Fruit fly (Drosophila melanogaster): ENCODE data around the gene CG15209.

Gene CG15209

dm6 chrX:10804042-10804441 is 38.0 kb upstream of the CG15209 start (continued):
- TF ChIP-seq CG6854 (GFP tag; optimal IDR thresholded peaks at IDR 0.05) = no peak
- TF ChIP-seq Eip78C (GFP tag) = peak; percentile 51
- peak; percentile 14 for TF ChIP-seq topi (GFP tag; optimal IDR thresholded peaks at IDR 0.05)
- peak; percentile 49; the same call in 1 of the 3 replicates for TF ChIP-seq eg (GFP tag; IDR thresholded peaks at IDR 0.05)
- TF ChIP-seq dsx (GFP tag; optimal IDR thresholded peaks at IDR 0.05; ENCODE audit: poor library complexity, severe bottlenecking) = no peak
- TF ChIP-seq Hr38 (GFP tag; optimal IDR thresholded peaks at IDR 0.05) = no peak
- TF ChIP-seq CG3919 (GFP tag; optimal IDR thresholded peaks at IDR 0.05) = no peak
- no peak for TF ChIP-seq CG6792 (GFP tag; optimal IDR thresholded peaks at IDR 0.05)
- TF ChIP-seq CG11902 (GFP tag; optimal IDR thresholded peaks at IDR 0.05) = no peak
- TF ChIP-seq lz (GFP tag; optimal IDR thresholded peaks at IDR 0.05) = peak; percentile 2
- TF ChIP-seq CG10631 (GFP tag; optimal IDR thresholded peaks at IDR 0.05) = no peak
- peak; percentile 30 for TF ChIP-seq cyc (GFP tag; optimal IDR thresholded peaks at IDR 0.05)
- TF ChIP-seq CG8119 (GFP tag; IDR thresholded peaks at IDR 0.05) = no peak; the same call in 2 of the 3 replicates
- TF ChIP-seq Hr4 (GFP tag; optimal IDR thresholded peaks at IDR 0.05) = peak; percentile 48
- TF ChIP-seq Ets21C (GFP tag; optimal IDR thresholded peaks at IDR 0.05) = no peak
- TF ChIP-seq salr (GFP tag; optimal IDR thresholded peaks at IDR 0.05) = no peak
- TF ChIP-seq CG31627 (GFP tag; optimal IDR thresholded peaks at IDR 0.05) = peak; percentile 27
- no peak for TF ChIP-seq CG9139 (GFP tag; optimal IDR thresholded peaks at IDR 0.05)
- no peak for TF ChIP-seq CG8319 (GFP tag; optimal IDR thresholded peaks at IDR 0.05)
- peak; percentile 0 for TF ChIP-seq CG10669 (GFP tag; optimal IDR thresholded peaks at IDR 0.05)
- TF ChIP-seq CG3032 (tag; optimal IDR thresholded peaks at IDR 0.05) = no peak
- peak; percentile 35 for TF ChIP-seq Met (GFP tag; optimal IDR thresholded peaks at IDR 0.05)
- no peak for TF ChIP-seq CG11762 (GFP tag; optimal IDR thresholded peaks at IDR 0.05; ENCODE audit: insufficient read depth)
- no peak for TF ChIP-seq Eip75B (GFP tag; optimal IDR thresholded peaks at IDR 0.05)
- TF ChIP-seq CG32006 (GFP tag; optimal IDR thresholded peaks at IDR 0.05) = peak; percentile 13
- no peak for TF ChIP-seq CG1621 (tag; optimal IDR thresholded peaks at IDR 0.05)

dm6 chrX:10805651-10806191 is 36.3 kb upstream of the CG15209 start:
- TF ChIP-seq lz (GFP tag; optimal IDR thresholded peaks at IDR 0.05) (peak; percentile 27), acj6 (GFP tag; optimal IDR thresholded peaks at IDR 0.05) (peak; percentile 2), spab (GFP tag; optimal IDR thresholded peaks at IDR 0.05) (peak; percentile 83), eg (GFP tag; IDR thresholded peaks at IDR 0.05) (peak; percentile 85), CG15336 (GFP tag; IDR thresholded peaks at IDR 0.05) (peak; percentile 50), salr (GFP tag; optimal IDR thresholded peaks at IDR 0.05) (peak; percentile 11 to 19), Ets21C (GFP tag; optimal IDR thresholded peaks at IDR 0.05) (no peak), esn (GFP tag; optimal IDR thresholded peaks at IDR 0.05) (peak; percentile 42), Lpt (GFP tag; optimal IDR thresholded peaks at IDR 0.05) (peak; percentile 25), Sox14 (GFP tag; optimal IDR thresholded peaks at IDR 0.05) (peak; percentile 26), Hr4 (GFP tag; optimal IDR thresholded peaks at IDR 0.05) (peak; percentile 17), CG6792 (GFP tag; optimal IDR thresholded peaks at IDR 0.05) (peak; percentile 48), CG3919 (GFP tag; optimal IDR thresholded peaks at IDR 0.05) (peak; percentile 40), CG11294 (GFP tag; IDR thresholded peaks at IDR 0.05) (peak; percentile 37; the same call in 1 of the 2 replicates), CG8632 (GFP tag; optimal IDR thresholded peaks at IDR 0.05) (peak; percentile 62), CG1621 (tag; optimal IDR thresholded peaks at IDR 0.05) (peak; percentile 85), Ets96B (tag; optimal IDR thresholded peaks at IDR 0.05) (peak; percentile 68), Eip78C (GFP tag) (peak; percentile 79), CG4318 (GFP tag; optimal IDR thresholded peaks at IDR 0.05) (no peak), pdm3 (GFP tag; optimal IDR thresholded peaks at IDR 0.05) (peak; percentile 54), CG11902 (GFP tag; optimal IDR thresholded peaks at IDR 0.05) (no peak), Smox (GFP tag; optimal IDR thresholded peaks at IDR 0.05) (peak; percentile 47), cyc (GFP tag; optimal IDR thresholded peaks at IDR 0.05) (no peak), net (GFP tag; optimal IDR thresholded peaks at IDR 0.05) (peak; percentile 70), Eip75B (GFP tag; optimal IDR thresholded peaks at IDR 0.05) (peak; percentile 39), fd59A (GFP tag; optimal IDR thresholded peaks at IDR 0.05) (peak; percentile 39), CG8119 (GFP tag; IDR thresholded peaks at IDR 0.05) (peak; percentile 72), CG7368 (GFP tag; optimal IDR thresholded peaks at IDR 0.05) (peak; percentile 52), Blimp-1 (GFP tag; optimal IDR thresholded peaks at IDR 0.05) (peak; percentile 95), OdsH (GFP tag; optimal IDR thresholded peaks at IDR 0.05) (peak; percentile 27), Hr39 (GFP tag; optimal IDR thresholded peaks at IDR 0.05) (no peak), svp (GFP tag) (peak; percentile 76), Met (GFP tag; optimal IDR thresholded peaks at IDR 0.05) (peak; percentile 70), CG3032 (tag; optimal IDR thresholded peaks at IDR 0.05) (peak; percentile 66), dac (GFP tag; optimal IDR thresholded peaks at IDR 0.05) (peak; percentile 11), CG6854 (GFP tag; optimal IDR thresholded peaks at IDR 0.05) (peak; percentile 84), Hr38 (GFP tag; optimal IDR thresholded peaks at IDR 0.05) (no peak), CG6163 (GFP tag; IDR thresholded peaks at IDR 0.05) (peak; percentile 92), Sox102F (GFP tag; optimal IDR thresholded peaks at IDR 0.05) (peak; percentile 75)
